Worm (Caenorhabditis elegans) whole organism, dauer: ENCODE results near the gene F35H8.2.

Experiments
- unc-62 ChIP-seq: sonication (generic microtip); optimal IDR thresholded peaks from 2 replicates; lab custom pipeline; 2017; ENCODE audit warnings: missing biosample characterization, missing genetic modification reagents, missing genetic modification characterization

Gene F35H8.2

DNA sequence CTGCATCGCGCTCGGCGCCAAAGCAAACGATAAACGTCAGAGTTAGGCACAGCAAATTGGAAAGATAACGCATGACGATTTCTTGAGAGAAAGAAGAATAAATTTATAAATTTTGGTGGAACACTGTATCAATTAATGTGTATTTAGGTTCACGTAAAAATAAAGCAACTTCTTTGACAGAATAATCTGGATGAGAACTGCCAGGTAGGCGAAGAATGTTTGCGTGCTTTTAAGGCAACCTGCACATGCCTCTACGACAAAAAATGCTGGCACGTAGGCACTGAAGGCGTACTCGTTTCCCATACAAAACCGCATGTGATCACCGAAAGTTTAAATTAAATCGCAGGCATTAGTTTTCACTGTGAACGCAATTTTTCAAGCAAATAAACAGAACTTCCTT is 2.1 kb upstream of the F35H8.2 start, which contains the start of gene F35H8.1:
F35H8.1 (minus strand) TSS at position 101 of the 400 bp plus-strand sequence.
- TF ChIP-seq unc-62 (GFP tag; lab: Kevin White, UChicago) = no peak

DNA sequence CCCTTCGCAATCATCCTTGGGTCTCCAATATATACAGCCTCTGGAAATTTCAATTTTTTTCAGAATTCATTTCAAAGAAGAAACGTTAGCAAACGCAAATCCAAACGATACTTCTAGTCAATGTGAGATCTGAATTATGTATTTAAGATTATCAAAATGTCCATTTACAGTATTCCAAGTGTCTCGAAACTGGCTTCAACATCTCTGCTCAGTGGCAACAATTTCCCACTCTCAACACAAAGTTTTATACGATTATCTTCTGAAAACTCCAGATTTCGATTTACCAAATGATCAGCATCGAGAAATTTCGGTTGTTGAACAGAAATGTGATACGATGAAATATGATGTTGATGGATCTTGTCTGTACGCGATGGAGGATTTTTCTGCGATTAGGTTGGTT is 1.3 kb downstream of the F35H8.2 start:
- TF ChIP-seq unc-62 (GFP tag; lab: Kevin White, UChicago) = no peak

DNA sequence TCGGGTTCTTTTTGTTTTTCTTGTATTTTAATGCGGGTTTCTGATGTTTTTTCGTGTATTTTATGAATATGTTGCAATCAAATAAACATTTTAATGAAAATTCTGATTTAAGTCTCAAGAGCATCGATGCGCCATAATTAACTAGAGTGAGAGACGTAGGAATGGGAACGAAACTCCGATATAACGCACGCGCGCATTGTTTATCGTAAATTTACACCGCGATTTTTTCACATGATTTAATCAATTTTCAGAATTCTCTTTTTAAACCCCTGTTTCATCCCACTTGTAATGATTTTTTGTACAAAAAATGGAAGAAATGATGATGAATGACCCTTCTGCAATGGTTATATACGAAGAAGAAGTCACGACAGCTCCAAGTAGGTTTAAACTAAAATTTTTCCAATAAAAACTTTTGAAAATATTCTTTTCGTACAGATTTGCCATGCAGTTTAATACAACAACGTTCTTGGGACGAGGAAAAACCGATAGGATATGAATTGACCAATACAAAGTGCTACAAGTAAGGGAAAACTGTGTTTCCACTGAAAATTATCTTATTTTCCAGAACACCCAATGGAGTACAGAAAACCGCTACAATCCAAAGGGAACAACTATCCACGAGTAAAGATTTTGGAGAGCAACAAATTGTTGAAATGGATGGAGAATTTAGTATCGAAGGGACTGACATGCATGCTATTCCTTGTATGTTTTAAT is 2.3 kb downstream of the F35H8.2 start, which contains the start of gene zfp-2:
zfp-2 (plus strand) TSS at position 214 of the 714 bp plus-strand sequence.
- TF ChIP-seq unc-62 (GFP tag; lab: Kevin White, UChicago) = no peak

DNA sequence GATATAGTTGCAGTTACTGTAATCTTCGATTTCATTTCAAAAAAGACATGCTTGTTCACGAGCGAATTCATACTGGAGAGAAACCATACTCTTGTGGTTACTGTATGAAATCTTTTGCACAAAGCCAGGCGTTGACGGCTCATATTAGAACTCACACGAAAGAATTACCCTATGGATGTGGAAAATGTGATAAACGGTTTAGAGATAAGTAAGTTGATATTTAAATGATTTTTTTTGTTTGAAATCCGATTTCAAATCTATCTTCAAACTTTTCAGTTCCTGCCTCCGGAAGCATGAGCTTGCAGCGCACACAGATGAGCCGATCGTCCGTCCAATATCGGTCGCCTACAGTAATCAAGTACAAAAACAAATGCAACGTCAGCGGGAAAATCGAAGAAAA is 3.6 kb downstream of the F35H8.2 start:
- no peak for TF ChIP-seq unc-62 (GFP tag; lab: Kevin White, UChicago)

DNA sequence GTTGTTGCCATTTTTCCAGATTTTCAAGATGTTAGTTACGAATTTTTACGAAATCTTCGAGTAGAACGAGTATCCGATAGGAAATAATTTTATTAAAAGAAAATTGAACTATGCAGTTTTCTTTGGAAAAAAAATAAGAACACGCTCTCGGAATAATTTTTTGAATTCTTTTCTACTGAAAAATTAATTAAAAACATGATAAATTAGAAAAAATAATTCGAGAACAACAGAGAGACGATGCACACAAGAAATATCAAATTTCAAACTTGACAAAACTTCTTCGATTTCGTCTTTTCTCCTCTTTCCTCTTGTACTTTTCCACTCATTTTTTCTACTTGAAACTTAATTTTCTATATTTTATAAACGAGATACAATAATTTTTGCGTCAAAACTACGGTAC is 4.6 kb downstream of the F35H8.2 start, which contains the start of gene F35H8.4:
F35H8.4 (minus strand) TSS at position 101 of the 400 bp plus-strand sequence.
- no peak for TF ChIP-seq unc-62 (GFP tag; lab: Kevin White, UChicago)

DNA sequence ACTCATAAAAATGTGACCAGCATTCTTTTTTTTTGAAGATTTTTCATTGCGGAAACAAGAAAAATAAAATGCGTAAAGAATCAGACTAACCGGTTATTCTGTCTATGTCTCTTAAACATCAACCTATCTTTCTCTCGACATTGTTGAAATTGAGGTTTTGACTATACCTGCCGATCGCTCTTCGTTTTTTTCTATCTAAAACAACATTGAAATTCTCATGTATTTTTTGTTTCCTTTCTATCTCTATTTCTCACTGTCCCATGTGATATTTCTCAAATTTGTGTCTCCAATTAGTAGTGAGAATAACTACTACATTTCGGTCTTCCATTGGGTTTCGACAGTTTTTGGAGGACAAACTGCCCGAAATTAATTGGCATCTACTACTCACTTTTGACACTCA is 5.6 kb downstream of the F35H8.2 start:
- TF ChIP-seq unc-62 (GFP tag; lab: Kevin White, UChicago) = no peak

DNA sequence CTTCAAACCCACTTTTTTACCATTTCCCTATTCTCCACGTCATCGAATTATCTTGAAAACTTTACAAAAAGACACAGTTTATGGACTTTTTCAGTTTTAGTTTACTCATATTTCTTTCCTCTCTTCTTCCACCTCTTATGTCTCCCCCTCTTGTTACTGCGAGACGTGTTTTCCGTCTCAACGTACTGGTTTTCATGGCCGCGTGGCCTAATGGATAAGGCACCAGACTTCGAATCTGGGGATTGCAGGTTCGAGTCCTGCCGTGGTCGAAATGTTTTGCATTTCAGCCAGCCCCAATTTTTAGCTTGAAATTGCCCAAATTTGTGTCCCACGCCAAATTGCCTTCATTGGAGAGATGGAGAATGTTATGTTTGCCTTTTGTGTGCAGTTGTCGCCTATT is 10.7 kb downstream of the F35H8.2 start:
- no peak for TF ChIP-seq unc-62 (GFP tag; lab: Kevin White, UChicago)

DNA sequence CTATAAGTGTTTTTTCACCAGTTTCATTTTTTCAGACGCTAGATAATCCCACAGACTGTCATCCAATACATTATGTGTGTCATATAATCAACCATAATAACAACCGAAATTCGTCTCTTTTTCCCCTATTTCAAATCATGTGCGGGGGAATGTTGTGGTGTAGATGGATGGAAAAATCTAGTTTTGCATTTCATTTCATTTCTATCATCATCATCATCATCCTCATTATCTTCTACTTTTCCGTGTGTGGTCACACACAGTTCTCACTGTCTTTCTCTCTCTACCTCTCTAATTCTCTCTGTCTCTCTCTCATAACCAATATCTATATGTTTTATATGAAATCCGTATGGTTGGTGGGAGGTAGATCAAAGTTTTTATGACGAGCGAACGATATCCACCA is 18.1 kb downstream of the F35H8.2 start:
- TF ChIP-seq unc-62 (GFP tag; lab: Kevin White, UChicago) = no peak

DNA sequence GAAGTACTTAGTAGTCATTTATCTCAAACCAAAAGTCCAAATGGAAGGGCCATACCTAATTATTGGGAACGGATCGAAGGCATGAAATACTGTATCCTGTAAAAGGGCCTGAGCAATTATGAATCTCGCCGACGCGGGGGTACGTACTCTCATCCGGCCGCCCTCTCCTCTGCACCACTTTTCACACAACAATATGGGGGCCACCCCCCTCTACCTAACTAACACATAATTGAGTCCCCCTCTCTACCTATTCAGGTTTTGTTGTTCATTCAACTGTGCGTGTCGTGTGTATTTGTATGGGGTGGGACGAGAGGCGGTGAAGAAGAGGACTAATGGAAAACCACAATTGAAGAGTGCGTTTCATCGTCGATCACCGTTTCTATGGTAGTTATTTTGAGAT is 19.1 kb downstream of the F35H8.2 start:
- no peak for TF ChIP-seq unc-62 (GFP tag; lab: Kevin White, UChicago)

DNA sequence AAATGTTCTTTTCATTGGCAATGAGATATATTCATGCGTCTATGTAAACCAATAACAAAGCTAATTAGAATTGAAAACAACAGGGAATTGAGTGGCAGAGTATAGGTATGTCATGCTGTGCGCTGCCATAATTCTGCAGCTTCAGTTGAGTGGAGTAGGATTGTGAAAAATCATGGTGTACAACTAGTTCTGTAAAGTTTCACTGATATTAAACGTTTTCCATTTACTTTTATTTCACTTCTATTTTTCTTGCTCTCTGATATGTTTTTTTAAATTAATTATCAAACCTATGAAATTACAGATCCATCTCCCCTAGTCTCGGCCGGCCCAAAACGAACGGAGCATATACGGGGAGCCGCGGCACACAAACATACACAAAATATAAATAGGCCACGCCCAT is 20.4 kb downstream of the F35H8.2 start, which contains the start of gene exc-7:
exc-7 (plus strand) TSS at position 301 of the 400 bp plus-strand sequence.
- no peak for TF ChIP-seq unc-62 (GFP tag; lab: Kevin White, UChicago)

DNA sequence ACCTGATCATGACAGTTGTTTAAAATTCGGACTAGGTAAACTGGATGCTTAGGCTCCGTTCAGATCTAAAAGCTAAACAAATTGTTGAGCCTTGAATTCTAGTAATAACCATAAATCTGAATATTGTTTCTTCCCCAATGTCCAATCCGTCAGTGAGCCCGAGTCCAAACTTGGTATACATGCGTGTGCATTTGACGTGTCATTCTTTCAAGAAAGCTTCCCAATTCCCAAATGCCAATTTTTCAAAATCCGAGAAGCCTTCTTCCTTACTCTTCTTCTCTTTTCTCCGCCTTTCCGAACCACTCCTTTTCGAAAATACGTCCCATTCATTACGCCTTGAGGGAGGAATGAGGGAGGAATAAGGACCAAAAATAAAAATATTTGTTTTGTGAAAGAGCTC is 21.4 kb downstream of the F35H8.2 start:
- no peak for TF ChIP-seq unc-62 (GFP tag; lab: Kevin White, UChicago)

DNA sequence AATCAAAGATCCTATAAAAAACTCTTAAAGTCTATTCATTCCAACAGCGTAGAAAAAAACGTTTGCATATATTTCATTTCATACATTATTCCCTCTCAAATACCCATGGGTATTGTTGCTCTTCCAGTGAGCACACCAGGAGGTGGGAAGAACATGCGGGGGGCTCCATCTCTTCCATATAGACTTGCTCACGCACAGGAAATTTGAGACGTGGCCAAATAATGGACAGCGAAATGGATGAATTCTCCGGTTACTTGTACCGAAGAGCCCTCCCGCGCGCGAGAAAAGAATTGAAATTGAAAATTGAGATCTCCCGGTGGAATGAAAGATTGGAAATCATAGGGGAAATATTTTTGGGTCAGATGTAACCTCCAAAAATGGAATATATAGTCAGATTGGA is 22.3 kb downstream of the F35H8.2 start:
- TF ChIP-seq unc-62 (GFP tag; lab: Kevin White, UChicago) = no peak

DNA sequence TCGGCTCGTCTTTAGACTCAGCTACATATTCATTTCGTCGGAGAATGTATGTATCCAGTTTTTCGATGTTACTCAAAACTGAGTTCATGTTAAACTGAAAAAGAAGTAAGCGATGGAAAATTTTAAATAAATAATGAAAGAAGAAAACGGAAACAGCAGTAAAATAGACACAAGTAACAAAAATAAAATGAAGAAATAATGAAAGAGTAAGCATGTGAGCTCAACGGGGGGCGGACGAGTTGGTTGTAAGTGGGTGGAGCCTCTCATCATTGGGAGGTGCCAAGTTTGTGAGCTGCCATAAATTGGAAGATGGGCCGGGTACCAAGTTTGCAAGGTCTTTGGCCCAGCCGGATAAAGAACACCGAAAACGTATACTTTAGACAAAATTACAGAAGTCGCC is 28.2 kb downstream of the F35H8.2 start, which contains the start of gene wee-1.1:
wee-1.1 (minus strand) TSS at position 101 of the 400 bp plus-strand sequence.
- TF ChIP-seq unc-62 (GFP tag; lab: Kevin White, UChicago) = no peak

DNA sequence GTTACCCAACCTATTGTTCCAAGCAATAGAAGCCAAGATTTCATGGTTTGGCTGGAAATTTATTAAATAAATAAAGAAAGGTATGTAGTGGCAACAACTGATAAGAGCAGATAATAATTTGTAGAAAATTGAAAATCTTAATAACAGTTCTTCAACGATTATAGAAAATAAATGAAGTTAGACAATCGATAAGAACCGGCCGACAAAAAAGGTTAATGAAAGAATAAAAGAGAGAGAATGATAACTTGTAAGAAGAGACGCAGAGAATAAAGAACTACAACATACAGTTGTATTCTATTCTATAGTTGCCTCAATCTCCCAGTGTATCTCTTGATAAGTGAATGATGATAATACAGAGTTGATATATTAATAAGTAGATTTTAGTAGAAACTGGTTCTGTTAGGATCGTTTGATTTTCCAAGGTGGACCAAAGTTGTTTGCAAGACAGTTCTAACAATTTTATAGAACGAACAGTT is 31.5 kb downstream of the F35H8.2 start, which contains the start of gene ugt-58:
ugt-58 (minus strand) TSS at position 51 of the 476 bp plus-strand sequence.
- TF ChIP-seq unc-62 (GFP tag; lab: Kevin White, UChicago) = no peak

DNA sequence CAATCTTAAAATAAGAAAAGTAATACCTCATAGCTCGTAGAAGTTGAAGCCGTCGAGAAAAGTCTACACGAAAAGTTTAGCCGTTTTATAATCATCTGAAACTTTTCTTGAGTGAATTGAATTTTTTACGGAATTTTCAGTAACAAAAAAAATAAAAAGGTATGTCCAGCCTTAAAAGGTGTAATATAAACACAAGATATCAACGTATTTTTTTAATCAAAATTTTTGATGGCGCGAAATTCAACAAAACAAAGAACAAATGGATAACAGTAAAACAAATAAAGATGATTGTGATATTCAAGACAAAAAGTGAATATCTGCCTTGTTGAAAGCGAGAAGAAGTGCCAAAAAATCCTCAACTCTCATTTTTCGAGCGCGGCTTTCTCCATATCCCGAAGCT is 34.4 kb downstream of the F35H8.2 start, which contains the start of gene eral-1:
eral-1 (minus strand) TSS at position 101 of the 400 bp plus-strand sequence.
- TF ChIP-seq unc-62 (GFP tag; lab: Kevin White, UChicago) = no peak

DNA sequence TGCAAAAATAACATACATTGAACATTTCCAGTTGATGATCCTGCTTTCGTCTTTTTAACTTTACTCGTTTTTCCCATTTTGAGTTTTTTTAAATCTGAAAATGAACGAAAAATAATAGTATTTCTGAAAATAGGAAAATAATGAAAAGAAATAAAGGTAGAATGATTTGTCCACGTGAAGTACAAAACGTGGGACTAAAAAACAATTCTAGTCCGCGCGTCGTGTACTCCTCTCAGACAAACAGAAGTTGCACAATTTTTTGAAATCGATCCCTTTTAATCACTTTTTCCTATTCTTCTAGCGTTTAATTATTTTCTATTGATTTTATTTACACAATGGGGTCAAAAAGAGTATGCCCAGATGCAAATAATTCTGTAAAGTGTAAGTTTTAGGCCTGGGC is 35.8 kb downstream of the F35H8.2 start, which contains the start of the genes E02H1.1 and tag-124:
E02H1.1 (minus strand) TSS at position 94 of the 400 bp plus-strand sequence.
tag-124 (plus strand) TSS at position 222 of the 400 bp plus-strand sequence.
- no peak for TF ChIP-seq unc-62 (GFP tag; lab: Kevin White, UChicago)
